Worm (Caenorhabditis elegans) whole organism, young adult: ENCODE data around the gene fbxb-112.
A peak's percentile ranks its signal among the peaks of the same experiment; 100 is the strongest.

Experiments
- B0019.2 ChIP-seq: fragments of 200-800 bp; sonication (Bioruptor generic); conservative IDR thresholded peaks from 2 replicates; pipeline ENCODE4 v1.3.6; 2022; ENCODE audit warnings: missing genetic modification reagents, missing genetic modification characterization, missing compliant biosample characterization
- B0261.1 ChIP-seq: sonication (generic microtip); optimal IDR thresholded peaks from 2 replicates; lab custom pipeline; 2016; ENCODE audit warnings: mild to moderate bottlenecking, missing genetic modification characterization, moderate library complexity, missing compliant biosample characterization
- C06A6.2 ChIP-seq: fragments of 200-800 bp; sonication (Bioruptor generic); conservative IDR thresholded peaks from 2 replicates; pipeline ENCODE4 v1.3.6; 2022; ENCODE audit warnings: missing genetic modification characterization, missing compliant biosample characterization
- D2030.7 ChIP-seq: fragments of 200-800 bp; sonication (Bioruptor generic); IDR thresholded peaks from 2 replicates; pipeline ENCODE4 v1.3.6; 2022; ENCODE audit warnings: missing genetic modification reagents, missing genetic modification characterization, missing compliant biosample characterization
- F23B12.7 ChIP-seq: sonication (generic microtip); optimal IDR thresholded peaks from 2 replicates; lab custom pipeline; 2017; ENCODE audit warnings: missing genetic modification characterization, mild to moderate bottlenecking, missing compliant biosample characterization, antibody characterized with exemption, moderate library complexity; ENCODE audit not compliant: insufficient read depth
- F39B2.1 ChIP-seq: fragments of 200-800 bp; sonication (Bioruptor generic); IDR thresholded peaks from 2 replicates; pipeline ENCODE4 v1.3.6; 2022; ENCODE audit warnings: missing genetic modification reagents, missing genetic modification characterization, missing compliant biosample characterization
- F57A8.1 ChIP-seq: fragments of 200-800 bp; sonication (Bioruptor generic); optimal IDR thresholded peaks from 2 replicates; lab custom pipeline; 2018; ENCODE audit warnings: mild to moderate bottlenecking, missing genetic modification characterization, moderate library complexity, missing compliant biosample characterization
- K11D2.4 ChIP-seq: fragments of 200-800 bp; sonication (Bioruptor generic); IDR thresholded peaks from 2 replicates; pipeline ENCODE4 v1.3.6; 2022; ENCODE audit warnings: missing genetic modification reagents, missing genetic modification characterization, missing compliant biosample characterization
- Y56A3A.18 ChIP-seq: fragments of 200-800 bp; sonication (Bioruptor generic); IDR thresholded peaks from 2 replicates; pipeline ENCODE4 v1.3.6; 2022; ENCODE audit warnings: missing genetic modification reagents, missing genetic modification characterization, missing compliant biosample characterization
- Y95B8A.8 ChIP-seq: fragments of 200-800 bp; sonication (Bioruptor generic); IDR thresholded peaks from 2 replicates; pipeline ENCODE4 v1.3.6; 2022; ENCODE audit warnings: missing genetic modification reagents, missing genetic modification characterization, missing compliant biosample characterization
- ama-1 ChIP-seq, 3 experiments: fragments of 150-350 bp in 1 of 3; sonication (generic microtip) in 2 of 3; optimal IDR thresholded peaks; 2 replicates each; lab custom pipeline; 2014 to 2018; ENCODE audit warnings: missing biosample characterization in 2 of 3, missing genetic modification characterization in 2 of 3, missing genetic modification reagents in 2 of 3
- aptf-2 ChIP-seq: fragments of 200-800 bp; sonication (Bioruptor generic); conservative IDR thresholded peaks from 2 replicates; pipeline ENCODE4 v1.3.6; 2022; ENCODE audit warnings: missing genetic modification reagents, missing genetic modification characterization, missing compliant biosample characterization
- attf-3 ChIP-seq: fragments of 200-800 bp; sonication (Bioruptor generic); conservative IDR thresholded peaks from 2 replicates; pipeline ENCODE4 v1.3.6; 2022; ENCODE audit warnings: missing genetic modification reagents, missing genetic modification characterization, missing compliant biosample characterization
- attf-5 ChIP-seq: fragments of 200-800 bp; sonication (Bioruptor generic); optimal IDR thresholded peaks from 2 replicates; lab custom pipeline; 2018; ENCODE audit warnings: mild to moderate bottlenecking, missing genetic modification characterization, missing compliant biosample characterization
- ccch-3 ChIP-seq: fragments of 200-800 bp; sonication (Bioruptor generic); optimal IDR thresholded peaks from 2 replicates; lab custom pipeline; 2018; ENCODE audit warnings: mild to moderate bottlenecking, missing genetic modification characterization, missing compliant biosample characterization
- ceh-100 ChIP-seq: fragments of 200-800 bp; sonication (Bioruptor generic); IDR thresholded peaks from 2 replicates; pipeline ENCODE4 v1.3.6; 2022; ENCODE audit warnings: missing genetic modification reagents, missing genetic modification characterization, missing compliant biosample characterization
- ceh-27 ChIP-seq: fragments of 200-800 bp; sonication (Bioruptor generic); optimal IDR thresholded peaks from 2 replicates; lab custom pipeline; 2018; ENCODE audit warnings: mild to moderate bottlenecking, missing genetic modification characterization, moderate library complexity, missing compliant biosample characterization
- chd-7 ChIP-seq: sonication (generic microtip); optimal IDR thresholded peaks from 2 replicates; lab custom pipeline; 2016; ENCODE audit warnings: mild to moderate bottlenecking, missing genetic modification characterization, moderate library complexity, missing compliant biosample characterization
- dpl-1 ChIP-seq: fragments of 150-350 bp; optimal IDR thresholded peaks from 2 replicates; lab custom pipeline; 2014; ENCODE audit warnings: missing biosample characterization, missing genetic modification reagents, missing genetic modification characterization
- gei-17 ChIP-seq: fragments of 200-800 bp; sonication (Bioruptor generic); optimal IDR thresholded peaks from 2 replicates; lab custom pipeline; 2018; ENCODE audit warnings: mild to moderate bottlenecking, missing genetic modification characterization, missing compliant biosample characterization
- hlh-26 ChIP-seq: fragments of 200-800 bp; sonication (Bioruptor generic); conservative IDR thresholded peaks from 2 replicates; pipeline ENCODE4 v1.3.6; 2022; ENCODE audit warnings: missing genetic modification reagents, missing genetic modification characterization, missing compliant biosample characterization
- let-607 ChIP-seq, 2 experiments: fragments of 200-800 bp in 1 of 2; sonication (Bioruptor generic) in 1 of 2; sonication (generic microtip) in 1 of 2; optimal IDR thresholded peaks; 2 replicates each; lab custom pipeline; 2016 to 2018; ENCODE audit warnings: mild to moderate bottlenecking in 2 of 2, missing compliant biosample characterization in 2 of 2, missing genetic modification characterization in 2 of 2, moderate library complexity in 2 of 2, missing genotype in 1 of 2
- lin-26 ChIP-seq: fragments of 200-800 bp; sonication (Bioruptor generic); IDR thresholded peaks from 2 replicates; pipeline ENCODE4 v1.3.6; 2022; ENCODE audit warnings: missing genetic modification reagents, missing genetic modification characterization, missing compliant biosample characterization
- lin-35 ChIP-seq, 3 experiments: fragments of 150-350 bp in 2 of 3; sonication (generic microtip) in 1 of 3; optimal IDR thresholded peaks; 2 replicates each; lab custom pipeline; 2014 to 2018; ENCODE audit warnings: missing biosample characterization in 3 of 3, missing genetic modification characterization in 3 of 3, missing genetic modification reagents in 3 of 3
- lir-1 ChIP-seq: fragments of 200-800 bp; sonication (Bioruptor generic); conservative IDR thresholded peaks from 2 replicates; pipeline ENCODE4 v1.3.6; 2022; ENCODE audit warnings: missing genetic modification reagents, missing genetic modification characterization, missing compliant biosample characterization
- lsl-1 ChIP-seq: fragments of 200-800 bp; sonication (Bioruptor generic); optimal IDR thresholded peaks from 2 replicates; lab custom pipeline; 2018; ENCODE audit warnings: mild to moderate bottlenecking, missing genetic modification characterization, moderate library complexity, missing compliant biosample characterization
- madf-3 ChIP-seq: fragments of 200-800 bp; sonication (Bioruptor generic); IDR thresholded peaks from 2 replicates; pipeline ENCODE4 v1.3.6; 2022; ENCODE audit warnings: missing genetic modification reagents, missing genetic modification characterization, missing compliant biosample characterization
- madf-6 ChIP-seq: fragments of 200-800 bp; sonication (Bioruptor generic); IDR thresholded peaks from 2 replicates; pipeline ENCODE4 v1.3.6; 2022; ENCODE audit warnings: missing genetic modification reagents, missing genetic modification characterization, missing compliant biosample characterization
- mcd-1 ChIP-seq: fragments of 200-800 bp; sonication (Bioruptor generic); IDR thresholded peaks from 2 replicates; pipeline ENCODE4 v1.3.6; 2022; ENCODE audit warnings: missing genetic modification reagents, missing genetic modification characterization, missing compliant biosample characterization
- mxl-1 ChIP-seq: sonication (generic microtip); optimal IDR thresholded peaks from 2 replicates; lab custom pipeline; 2016; ENCODE audit warnings: missing genetic modification characterization, missing compliant biosample characterization
- nfya-1 ChIP-seq: sonication (generic microtip); optimal IDR thresholded peaks from 2 replicates; lab custom pipeline; 2017; ENCODE audit warnings: antibody characterized with exemption, missing compliant biosample characterization, missing genetic modification characterization, borderline replicate concordance; ENCODE audit not compliant: insufficient read depth
- nfya-2 ChIP-seq: fragments of 200-800 bp; sonication (Bioruptor generic); IDR thresholded peaks from 2 replicates; pipeline ENCODE4 v1.3.6; 2022; ENCODE audit warnings: missing genetic modification reagents, missing genetic modification characterization, missing compliant biosample characterization
- nhr-90 ChIP-seq: sonication (generic microtip); optimal IDR thresholded peaks from 2 replicates; lab custom pipeline; 2016; ENCODE audit warnings: missing genotype, mild to moderate bottlenecking, missing genetic modification characterization, missing compliant biosample characterization
- rec-8 ChIP-seq, 2 experiments: sonication (generic microtip); optimal IDR thresholded peaks; 2 replicates each; lab custom pipeline; 2016; ENCODE audit warnings: mild to moderate bottlenecking in 2 of 2, missing genetic modification characterization in 2 of 2, missing genetic modification reagents in 2 of 2, missing genotype in 2 of 2, missing biosample characterization in 1 of 2, missing compliant biosample characterization in 1 of 2, moderate library complexity in 1 of 2
- sea-2 ChIP-seq: fragments of 200-800 bp; sonication (Bioruptor generic); IDR thresholded peaks from 2 replicates; pipeline ENCODE4 v1.3.6; 2022; ENCODE audit warnings: missing genetic modification characterization, missing compliant biosample characterization
- snpc-1.1 ChIP-seq: sonication (generic microtip); optimal IDR thresholded peaks from 2 replicates; lab custom pipeline; 2017; ENCODE audit warnings: missing genetic modification characterization, mild to moderate bottlenecking, missing compliant biosample characterization, antibody characterized with exemption, moderate library complexity, missing genotype, missing genetic modification reagents; ENCODE audit not compliant: insufficient read depth
- snpc-1.3 ChIP-seq: sonication (generic microtip); optimal IDR thresholded peaks from 2 replicates; lab custom pipeline; 2017; ENCODE audit warnings: missing genetic modification characterization, mild to moderate bottlenecking, missing compliant biosample characterization, antibody characterized with exemption, moderate library complexity, missing genotype, missing genetic modification reagents; ENCODE audit not compliant: insufficient read depth
- snpc-3.4 ChIP-seq: sonication (generic microtip); optimal IDR thresholded peaks from 2 replicates; lab custom pipeline; 2017; ENCODE audit warnings: missing genetic modification characterization, mild to moderate bottlenecking, missing compliant biosample characterization, antibody characterized with exemption, moderate library complexity, missing genotype, missing genetic modification reagents
- snpc-4 ChIP-seq, 5 experiments: fragments of 150-350 bp in 1 of 5; sonication (generic microtip) in 4 of 5; optimal IDR thresholded peaks; 2 replicates each; lab custom pipeline; 2014 to 2018; ENCODE audit warnings: missing genetic modification characterization in 5 of 5, missing biosample characterization in 3 of 5, antibody characterized with exemption in 2 of 5, mild to moderate bottlenecking in 2 of 5, missing compliant biosample characterization in 2 of 5, missing genotype in 2 of 5, moderate library complexity in 2 of 5, missing genetic modification reagents in 1 of 5
- tbx-9 ChIP-seq: sonication (generic microtip); optimal IDR thresholded peaks from 2 replicates; lab custom pipeline; 2016; ENCODE audit warnings: borderline replicate concordance, missing genetic modification characterization, inconsistent platforms, missing compliant biosample characterization
- tlf-1 ChIP-seq: fragments of 200-800 bp; sonication (Bioruptor generic); optimal IDR thresholded peaks from 2 replicates; lab custom pipeline; 2018; ENCODE audit warnings: mild to moderate bottlenecking, missing genetic modification characterization, missing compliant biosample characterization
- ztf-25 ChIP-seq: fragments of 200-800 bp; sonication (Bioruptor generic); IDR thresholded peaks from 2 replicates; pipeline ENCODE4 v1.3.6; 2022; ENCODE audit warnings: missing genetic modification reagents, missing genetic modification characterization, missing compliant biosample characterization
- ztf-3 ChIP-seq: fragments of 200-800 bp; sonication (Bioruptor generic); optimal IDR thresholded peaks from 2 replicates; lab custom pipeline; 2018; ENCODE audit warnings: mild to moderate bottlenecking, missing genetic modification characterization, missing compliant biosample characterization
- ztf-6 ChIP-seq: fragments of 200-800 bp; sonication (Bioruptor generic); IDR thresholded peaks from 2 replicates; pipeline ENCODE4 v1.3.6; 2022; ENCODE audit warnings: missing genetic modification reagents, missing genetic modification characterization, missing compliant biosample characterization

The fbxb-112 gene

DNA sequence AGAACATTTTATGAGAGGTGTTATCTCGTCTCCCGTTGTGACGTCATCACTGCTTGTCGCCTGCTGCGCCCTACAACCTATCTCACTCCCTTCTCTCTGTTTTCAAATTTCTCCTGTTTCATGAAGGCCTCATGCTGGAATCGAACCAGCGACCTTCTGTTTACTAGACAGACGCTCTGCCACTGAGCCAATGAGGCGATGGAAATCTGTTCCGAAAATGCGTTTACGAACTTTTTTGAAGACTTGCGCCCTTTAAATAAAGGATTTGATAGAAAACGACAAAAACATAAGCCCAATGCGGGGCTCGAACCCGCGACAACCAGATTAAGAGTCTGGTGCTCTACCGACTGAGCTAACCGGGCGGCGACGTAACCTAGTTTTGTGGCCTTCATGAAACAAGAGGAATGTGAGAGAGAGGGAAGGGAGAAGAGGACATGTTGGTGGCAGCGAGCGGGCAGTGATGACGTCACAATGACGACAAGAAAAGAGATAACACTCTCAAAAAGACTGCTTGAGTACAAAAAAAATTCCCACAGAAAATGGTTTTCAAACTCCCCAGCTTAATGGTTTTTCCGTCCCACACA lies 28.2 kb downstream of the fbxb-112 start, which contains the start of gene clec-126 (continued):
- peak; percentile 71 for TF ChIP-seq madf-6 (GFP tag; lab: Robert Waterston, UW)
- TF ChIP-seq aptf-2 (GFP tag; lab: Robert Waterston, UW), result no peak
- peak; percentile 80 for TF ChIP-seq snpc-1.3
- peak; percentile 78 for TF ChIP-seq mxl-1
- 0 out of 2 replicates have a peak, but pooled peaks have one; percentile 6 for TF ChIP-seq B0019.2
- TF ChIP-seq sea-2 (GFP tag; lab: Robert Waterston, UW), result no peak
- peak; percentile 49 for TF ChIP-seq ceh-100 (GFP tag; lab: Robert Waterston, UW)
- peak; percentile 50 for TF ChIP-seq ccch-3
- TF ChIP-seq lin-26 (GFP tag; lab: Robert Waterston, UW), result peak; percentile 87
- TF ChIP-seq tbx-9 (tag; lab: Kevin White, UChicago), result no peak
- TF ChIP-seq K11D2.4 (GFP tag; lab: Robert Waterston, UW), result peak; percentile 50; the same call in 1 of the 2 replicates
- peak; percentile 84 for TF ChIP-seq mcd-1 (GFP tag; lab: Robert Waterston, UW)
- TF ChIP-seq F39B2.1 (GFP tag; lab: Robert Waterston, UW), result no peak
- TF ChIP-seq ceh-27 (GFP tag; lab: Kevin White, UChicago), result peak; percentile 45
- TF ChIP-seq D2030.7, result peak; percentile 89
- TF ChIP-seq tlf-1, result peak; percentile 77
- TF ChIP-seq lir-1 (GFP tag; lab: Robert Waterston, UW), result 0 out of 2 replicates have a peak, but pooled peaks have one; percentile 49
- TF ChIP-seq attf-5 (GFP tag; lab: Kevin White, UChicago), result peak; percentile 80
- TF ChIP-seq gei-17 (GFP tag; lab: Kevin White, UChicago), result peak; percentile 73
- TF ChIP-seq nfya-1 (tag; lab: Kevin White, UChicago), result no peak
- no peak for TF ChIP-seq nfya-2 (GFP tag; lab: Robert Waterston, UW)
- TF ChIP-seq nhr-90 (tag; lab: Kevin White, UChicago), result peak; percentile 96
- TF ChIP-seq B0261.1 (tag; lab: Kevin White, UChicago), result peak; percentile 97
- TF ChIP-seq lsl-1 (GFP tag; lab: Kevin White, UChicago), result peak; percentile 66
- TF ChIP-seq F23B12.7 (tag; lab: Kevin White, UChicago), result peak; percentile 76
- TF ChIP-seq madf-3, result peak; percentile 16; the same call in 1 of the 2 replicates
- no peak for TF ChIP-seq ztf-3 (GFP tag; lab: Kevin White, UChicago)
- TF ChIP-seq F57A8.1 (GFP tag; lab: Kevin White, UChicago), result peak; percentile 54
- TF ChIP-seq hlh-26 (GFP tag; lab: Robert Waterston, UW), result no peak
- TF ChIP-seq snpc-4 (GFP tag; optimal IDR thresholded peaks at IDR 0.05; lab: Kevin White, UChicago), result peak; percentile 75
- peak; percentile 50 to 85 (median 82) for TF ChIP-seq snpc-4 (tag; optimal IDR thresholded peaks at IDR 0.05; lab: Kevin White, UChicago)
- TF ChIP-seq Y56A3A.18 (GFP tag; lab: Robert Waterston, UW), result peak; percentile 73; the same call in 1 of the 2 replicates
- TF ChIP-seq ztf-6 (GFP tag; lab: Robert Waterston, UW), result peak; percentile 80
- peak; percentile 31 for TF ChIP-seq dpl-1 (GFP tag; lab: Kevin White, UChicago)
- TF ChIP-seq chd-7 (tag; lab: Kevin White, UChicago), result peak; percentile 59
- TF ChIP-seq ama-1 (optimal IDR thresholded peaks at IDR 0.05; lab: Kevin White, UChicago), result no peak
- TF ChIP-seq ama-1 (GFP tag; optimal IDR thresholded peaks at IDR 0.05; lab: Kevin White, UChicago), result peak; percentile 30 to 71
- TF ChIP-seq let-607 (tag; optimal IDR thresholded peaks at IDR 0.05; lab: Kevin White, UChicago), result peak; percentile 11 to 75
- TF ChIP-seq C06A6.2 (GFP tag; lab: Robert Waterston, UW), result peak; percentile 50; the same call in 1 of the 2 replicates
- TF ChIP-seq ztf-25 (GFP tag; lab: Robert Waterston, UW), result no peak
- peak; percentile 66 to 75 for TF ChIP-seq rec-8 (tag; optimal IDR thresholded peaks at IDR 0.05; lab: Kevin White, UChicago)
- peak; percentile 62 for TF ChIP-seq snpc-3.4 (tag; lab: Kevin White, UChicago)
- TF ChIP-seq attf-3 (GFP tag; lab: Robert Waterston, UW), result peak; percentile 62; the same call in 1 of the 2 replicates
- 0 out of 2 replicates have a peak, but pooled peaks have one; percentile 21 for TF ChIP-seq Y95B8A.8 (GFP tag; lab: Robert Waterston, UW)
- peak in 1 of 3 experiments; percentile 58 for TF ChIP-seq lin-35 (GFP tag; optimal IDR thresholded peaks at IDR 0.05; lab: Kevin White, UChicago)
- TF ChIP-seq snpc-1.1, result peak; percentile 73
